Fruit fly (Drosophila melanogaster) whole organism, embryonic: ENCODE data around the gene hbt.
A peak's percentile ranks its signal among the peaks of the same experiment; 100 is the strongest.

Experiments used
- Antp ChIP-seq: fragments of 200-800 bp; sonication (Bioruptor generic); optimal IDR thresholded peaks from 3 replicates; lab custom pipeline; 2016; ENCODE audit warnings: missing biosample characterization, missing genetic modification characterization
- CG10209 ChIP-seq: fragments of 200-800 bp; sonication (Bioruptor generic); optimal IDR thresholded peaks from 3 replicates; lab custom pipeline; 2017; ENCODE audit warnings: missing biosample characterization, mild to moderate bottlenecking, missing genetic modification characterization, missing genetic modification reagents
- CG10321 ChIP-seq: fragments of 200-800 bp; sonication (Bioruptor generic); IDR thresholded peaks from 2 replicates; pipeline ENCODE4 v1.3.6; 2022; ENCODE audit warnings: missing biosample characterization, missing genetic modification characterization
- CG10431 ChIP-seq: fragments of 200-800 bp; sonication (Bioruptor generic); optimal IDR thresholded peaks from 3 replicates; lab custom pipeline; 2018; ENCODE audit warnings: missing biosample characterization, mild to moderate bottlenecking, missing genetic modification characterization
- CG10979 ChIP-seq: fragments of 200-800 bp; sonication (Bioruptor generic); optimal IDR thresholded peaks from 2 replicates; lab custom pipeline; 2018; ENCODE audit warnings: missing biosample characterization, mild to moderate bottlenecking, missing genetic modification characterization, moderate library complexity
- CG12391 ChIP-seq: fragments of 200-800 bp; sonication (Bioruptor generic); optimal IDR thresholded peaks from 3 replicates; lab custom pipeline; 2018; ENCODE audit warnings: missing biosample characterization, mild to moderate bottlenecking, missing genetic modification characterization, moderate library complexity
- CG14014 ChIP-seq: fragments of 200-800 bp; sonication (Bioruptor generic); IDR thresholded peaks from 2 replicates; pipeline ENCODE4 v1.3.6; 2022; ENCODE audit warnings: missing biosample characterization, missing genetic modification characterization
- CG14710 ChIP-seq: fragments of 200-800 bp; sonication (Bioruptor generic); optimal IDR thresholded peaks from 3 replicates; lab custom pipeline; 2019; ENCODE audit warnings: missing biosample characterization, mild to moderate bottlenecking, missing genetic modification characterization, moderate library complexity
- CG14965 ChIP-seq: fragments of 200-800 bp; sonication (Bioruptor generic); optimal IDR thresholded peaks from 2 replicates; lab custom pipeline; 2016; ENCODE audit warnings: missing biosample characterization, missing genetic modification characterization, borderline replicate concordance
- CG15601 ChIP-seq: fragments of 200-800 bp; sonication (Bioruptor generic); optimal IDR thresholded peaks from 3 replicates; lab custom pipeline; 2019; ENCODE audit warnings: missing biosample characterization, mild to moderate bottlenecking, missing genetic modification characterization, moderate library complexity
- CG1792 ChIP-seq: fragments of 200-800 bp; sonication (Bioruptor generic); optimal IDR thresholded peaks from 2 replicates; lab custom pipeline; 2016; ENCODE audit warnings: missing biosample characterization, missing genetic modification characterization
- CG30431 ChIP-seq: fragments of 200-800 bp; sonication (Bioruptor generic); optimal IDR thresholded peaks from 2 replicates; lab custom pipeline; 2017; ENCODE audit warnings: missing biosample characterization, missing genetic modification characterization
- CG3407 ChIP-seq: fragments of 200-800 bp; sonication (Bioruptor generic); optimal IDR thresholded peaks from 2 replicates; lab custom pipeline; 2018; ENCODE audit warnings: missing biosample characterization, mild to moderate bottlenecking, missing genetic modification characterization
- CG3726 ChIP-seq: fragments of 200-800 bp; sonication (Bioruptor generic); IDR thresholded peaks from 3 replicates; pipeline ENCODE4, ENCODE4 v1.3.6; 2022; ENCODE audit warnings: missing biosample characterization, missing genetic modification characterization
- CG43689 ChIP-seq: fragments of 200-800 bp; sonication (Bioruptor generic); IDR thresholded peaks from 2 replicates; pipeline ENCODE4 v1.3.6; 2022; ENCODE audit warnings: missing biosample characterization, missing genetic modification characterization
- CG5953 ChIP-seq: fragments of 200-800 bp; sonication (Bioruptor generic); IDR thresholded peaks from 2 replicates; pipeline ENCODE4 v1.3.6; 2022; ENCODE audit warnings: missing biosample characterization, missing genetic modification characterization
- CG6791 ChIP-seq: fragments of 200-800 bp; sonication (Bioruptor generic); IDR thresholded peaks from 3 replicates; pipeline ENCODE4 v1.3.6; 2022; ENCODE audit warnings: missing biosample characterization, missing genetic modification characterization; ENCODE audit not compliant: partially characterized antibody
- CG9817 ChIP-seq: fragments of 200-800 bp; sonication (Bioruptor generic); optimal IDR thresholded peaks from 2 replicates; lab custom pipeline; 2018; ENCODE audit warnings: missing biosample characterization, mild to moderate bottlenecking, missing genetic modification characterization, moderate library complexity
- CG9932 ChIP-seq: fragments of 200-800 bp; sonication (Bioruptor generic); IDR thresholded peaks from 2 replicates; pipeline ENCODE4 v1.3.6; 2022; ENCODE audit warnings: missing biosample characterization, missing genetic modification characterization
- CkIIα-i1 ChIP-seq: fragments of 200-800 bp; sonication (Bioruptor generic); IDR thresholded peaks from 2 replicates; pipeline ENCODE4 v1.3.6; 2022; ENCODE audit warnings: missing biosample characterization, missing genetic modification characterization
- Dad ChIP-seq: fragments of 200-800 bp; sonication (Bioruptor generic); optimal IDR thresholded peaks from 3 replicates; lab custom pipeline; 2016; ENCODE audit warnings: missing biosample characterization, missing genetic modification characterization
- Dll ChIP-seq: fragments of 200-800 bp; sonication (Bioruptor generic); IDR thresholded peaks from 4 replicates; pipeline ENCODE4 v1.3.6; 2022; ENCODE audit warnings: missing biosample characterization, missing genetic modification characterization; ENCODE audit not compliant: partially characterized antibody
- Gsc ChIP-seq: fragments of 200-800 bp; sonication (Bioruptor generic); IDR thresholded peaks from 2 replicates; pipeline ENCODE4 v1.3.6; 2022; ENCODE audit warnings: missing biosample characterization, missing genetic modification characterization
- Hey ChIP-seq: fragments of 200-800 bp; sonication (Bioruptor generic); optimal IDR thresholded peaks from 3 replicates; lab custom pipeline; 2018; ENCODE audit warnings: missing biosample characterization, mild to moderate bottlenecking, missing genetic modification characterization
- HmgD ChIP-seq: fragments of 200-800 bp; sonication (Bioruptor generic); optimal IDR thresholded peaks from 3 replicates; lab custom pipeline; 2016; ENCODE audit warnings: missing biosample characterization, missing genetic modification characterization
- Hr39 ChIP-seq: fragments of >200 bp; optimal IDR thresholded peaks from 2 replicates; lab custom pipeline; 2017
- Jarid2 ChIP-seq: fragments of 200-800 bp; sonication (Bioruptor generic); optimal IDR thresholded peaks from 3 replicates; lab custom pipeline; 2017; ENCODE audit warnings: mild to moderate bottlenecking, missing biosample characterization, missing genetic modification reagents, missing genetic modification characterization
- Med ChIP-seq: fragments of 200-800 bp; sonication (Bioruptor generic); peaks from one replicate; lab custom pipeline; 2016; ENCODE audit warnings: missing biosample characterization, missing genetic modification characterization, mild to moderate bottlenecking, inconsistent platforms, moderate library complexity
- Nf-YA ChIP-seq: fragments of 200-800 bp; sonication (Bioruptor generic); IDR thresholded peaks from 2 replicates; pipeline ENCODE4 v1.3.6; 2022; ENCODE audit warnings: missing biosample characterization, missing genetic modification characterization
- Six4 ChIP-seq: fragments of 200-800 bp; sonication (Bioruptor generic); optimal IDR thresholded peaks from 2 replicates; lab custom pipeline; 2016; ENCODE audit warnings: missing biosample characterization, missing genetic modification characterization
- ara ChIP-seq: fragments of 200-800 bp; sonication (Bioruptor generic); IDR thresholded peaks from 2 replicates; pipeline ENCODE4 v1.3.6; 2022; ENCODE audit warnings: missing biosample characterization, missing genetic modification characterization
- ato ChIP-seq: fragments of 200-800 bp; sonication (Bioruptor generic); IDR thresholded peaks from 2 replicates; pipeline ENCODE4 v1.3.6; 2022; ENCODE audit warnings: missing biosample characterization, missing genetic modification characterization; ENCODE audit not compliant: partially characterized antibody
- cad ChIP-seq: fragments of >200 bp; optimal IDR thresholded peaks from 2 replicates; lab custom pipeline; 2017; ENCODE audit warnings: missing biosample characterization, missing genetic modification characterization
- chm ChIP-seq: fragments of 200-800 bp; sonication (Bioruptor generic); IDR thresholded peaks from 2 replicates; pipeline ENCODE4 v1.3.6; 2022; ENCODE audit warnings: missing biosample characterization, missing genetic modification characterization
- crc ChIP-seq: fragments of 200-800 bp; sonication (Bioruptor generic); optimal IDR thresholded peaks from 2 replicates; lab custom pipeline; 2016; ENCODE audit warnings: missing biosample characterization, missing genetic modification characterization
- crol ChIP-seq: fragments of 200-800 bp; sonication (Bioruptor generic); IDR thresholded peaks from 2 replicates; pipeline ENCODE4 v1.3.6; 2022; ENCODE audit warnings: missing biosample characterization, missing genetic modification characterization
- dysf ChIP-seq: fragments of 200-800 bp; sonication (Bioruptor generic); IDR thresholded peaks from 3 replicates; pipeline ENCODE4 v1.3.6; 2022; ENCODE audit warnings: missing biosample characterization, missing genetic modification characterization
- en ChIP-seq: fragments of 200-800 bp; sonication (Bioruptor generic); optimal IDR thresholded peaks from 2 replicates; lab custom pipeline; 2016; ENCODE audit warnings: missing biosample characterization, missing genetic modification characterization
- esg ChIP-seq: fragments of 200-800 bp; sonication (Bioruptor generic); conservative IDR thresholded peaks from 2 replicates; pipeline ENCODE4 v1.3.6; 2022; ENCODE audit warnings: missing biosample characterization, missing genetic modification characterization
- fru ChIP-seq: fragments of >200 bp; optimal IDR thresholded peaks from 2 replicates; lab custom pipeline; 2017
- gsb ChIP-seq: fragments of 200-800 bp; sonication (Bioruptor generic); IDR thresholded peaks from 2 replicates; pipeline ENCODE4 v1.3.6; 2022; ENCODE audit warnings: missing biosample characterization, missing genetic modification characterization
- inv ChIP-seq: fragments of 200-800 bp; sonication (Bioruptor generic); IDR thresholded peaks from 2 replicates; pipeline ENCODE4 v1.3.6; 2022; ENCODE audit warnings: missing biosample characterization, missing genetic modification characterization; ENCODE audit not compliant: partially characterized antibody
- lbe ChIP-seq: fragments of 200-800 bp; sonication (Bioruptor generic); optimal IDR thresholded peaks from 2 replicates; lab custom pipeline; 2016; ENCODE audit warnings: missing biosample characterization, mild to moderate bottlenecking, missing genetic modification characterization
- nom ChIP-seq: fragments of 200-800 bp; sonication (Bioruptor generic); optimal IDR thresholded peaks from 2 replicates; lab custom pipeline; 2017; ENCODE audit warnings: missing biosample characterization, missing genetic modification characterization, mild to moderate bottlenecking, moderate library complexity, missing genetic modification reagents
- odd ChIP-seq: fragments of 200-800 bp; sonication (Bioruptor generic); optimal IDR thresholded peaks from 2 replicates; lab custom pipeline; 2017; ENCODE audit warnings: missing biosample characterization, mild to moderate bottlenecking, missing genetic modification characterization
- pan ChIP-seq, 4 experiments: fragments of >200 bp in 3 of 4; fragments of 200-800 bp in 1 of 4; sonication (Bioruptor generic) in 1 of 4; optimal IDR thresholded peaks in 3 of 4; IDR thresholded peaks in 1 of 4; 2 replicates each; pipeline versions ENCODE4 v1.3.6 to Lab custom; 2017 to 2022; ENCODE audit warnings: missing biosample characterization in 2 of 4, missing genetic modification characterization in 2 of 4, mixed read lengths in 1 of 4
- ranshi ChIP-seq: fragments of 200-800 bp; sonication (Bioruptor generic); IDR thresholded peaks from 2 replicates; pipeline ENCODE4 v1.3.6; 2022; ENCODE audit warnings: missing biosample characterization, missing genetic modification characterization
- repo ChIP-seq: fragments of 200-800 bp; sonication (Bioruptor generic); optimal IDR thresholded peaks from 2 replicates; lab custom pipeline; 2016; ENCODE audit warnings: missing biosample characterization, missing genetic modification characterization
- sens-2 ChIP-seq: fragments of 200-800 bp; sonication (Bioruptor generic); IDR thresholded peaks from 2 replicates; pipeline ENCODE4 v1.3.6; 2022; ENCODE audit warnings: missing biosample characterization, missing genetic modification characterization
- slp2 ChIP-seq: fragments of 200-800 bp; sonication (Bioruptor generic); optimal IDR thresholded peaks from 2 replicates; lab custom pipeline; 2016; ENCODE audit warnings: missing biosample characterization, missing genetic modification characterization
- twi ChIP-seq: fragments of 200-800 bp; optimal IDR thresholded peaks from 2 replicates; lab custom pipeline; 2019; ENCODE audit warnings: missing biosample characterization, mild to moderate bottlenecking, missing genetic modification characterization, moderate library complexity

hbt gene

DNA sequence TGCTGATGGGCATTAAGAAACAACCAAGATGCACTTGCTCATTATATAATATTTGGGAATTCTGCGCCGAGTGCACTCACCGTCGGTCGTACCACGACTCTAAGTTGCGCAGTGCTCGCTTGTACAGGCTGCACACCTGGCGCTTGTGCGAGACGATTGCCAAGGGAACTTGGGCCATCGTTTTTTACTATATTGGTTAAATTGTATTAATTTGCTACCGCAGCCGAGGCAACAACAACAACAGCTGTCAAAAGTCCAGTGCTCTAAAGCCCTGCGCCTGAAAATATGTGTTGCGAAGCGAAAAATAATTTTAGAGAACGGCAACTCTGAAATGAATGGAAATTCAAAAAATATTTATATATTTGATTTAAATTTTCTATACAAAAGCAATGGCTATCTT, 39.8 kb upstream of the hbt start, which contains the start of gene ND-B22 (continued):
- TF ChIP-seq CkIIα-i1 (GFP tag; lab: Robert Waterston, UW) = no peak
- no peak for TF ChIP-seq Jarid2
- no peak for TF ChIP-seq CG5953 (GFP tag; lab: Robert Waterston, UW)
- TF ChIP-seq CG30431 (GFP tag; lab: Kevin White, UChicago) = no peak
- TF ChIP-seq Dll (GFP tag; lab: Robert Waterston, UW) = peak; percentile 37; the same call in 1 of the 4 replicates
- TF ChIP-seq HmgD (GFP tag; lab: Kevin White, UChicago) = no peak
- TF ChIP-seq gsb (GFP tag; lab: Robert Waterston, UW) = no peak
- peak; percentile 21; the same call in 1 of the 2 replicates for TF ChIP-seq CG14014 (GFP tag; lab: Robert Waterston, UW)
- TF ChIP-seq Med = peak; percentile 88
- TF ChIP-seq CG3407 (GFP tag; lab: Kevin White, UChicago) = peak; percentile 26
- peak; percentile 4 for TF ChIP-seq Antp (GFP tag; lab: Kevin White, UChicago)
- TF ChIP-seq CG6791 (GFP tag; lab: Robert Waterston, UW) = 0 out of 3 replicates have a peak, but pooled peaks have one; percentile 41
- TF ChIP-seq chm (GFP tag; lab: Robert Waterston, UW) = no peak
- peak; percentile 52 for TF ChIP-seq CG15601 (tag; lab: Kevin White, UChicago)
- TF ChIP-seq CG10209 (GFP tag; lab: Kevin White, UChicago) = peak; percentile 33
- no peak; the same call in 1 of the 2 replicates for TF ChIP-seq ato (GFP tag; lab: Robert Waterston, UW)
- TF ChIP-seq ara (GFP tag; lab: Robert Waterston, UW) = peak; percentile 35; the same call in 1 of the 2 replicates
- TF ChIP-seq CG3726 (GFP tag; lab: Robert Waterston, UW) = no peak
- no peak for TF ChIP-seq Six4
- TF ChIP-seq slp2 = no peak
- TF ChIP-seq Dad (GFP tag; lab: Kevin White, UChicago) = peak; percentile 50
- no peak; the same call in 1 of the 2 replicates for TF ChIP-seq inv (GFP tag; lab: Robert Waterston, UW)
- no peak for TF ChIP-seq esg (GFP tag; lab: Robert Waterston, UW)
- TF ChIP-seq crol = no peak
- no peak for TF ChIP-seq CG14965 (GFP tag; lab: Kevin White, UChicago)
- no peak for TF ChIP-seq fru (lab: Kevin White, UChicago)
- TF ChIP-seq en (GFP tag; lab: Kevin White, UChicago) = no peak
- no peak for TF ChIP-seq crc (GFP tag; lab: Kevin White, UChicago)
- peak; percentile 42 for TF ChIP-seq CG14710 (tag; lab: Kevin White, UChicago)
- TF ChIP-seq CG1792 (GFP tag; lab: Kevin White, UChicago) = no peak
- peak; percentile 40 for TF ChIP-seq CG9817 (tag; lab: Kevin White, UChicago)
- TF ChIP-seq CG9932 (GFP tag; lab: Robert Waterston, UW) = peak; percentile 70
- 0 out of 2 replicates have a peak, but pooled peaks have one; percentile 22 for TF ChIP-seq ranshi
- TF ChIP-seq Nf-YA (GFP tag; lab: Robert Waterston, UW) = no peak
- peak; percentile 18 for TF ChIP-seq CG12391
- peak; percentile 32 for TF ChIP-seq odd (GFP tag; lab: Kevin White, UChicago)
- TF ChIP-seq CG10431 (GFP tag; lab: Kevin White, UChicago) = peak; percentile 7
- TF ChIP-seq repo (GFP tag; lab: Kevin White, UChicago) = peak; percentile 8
- TF ChIP-seq Gsc = no peak
- no peak for TF ChIP-seq CG43689 (GFP tag; lab: Robert Waterston, UW)
- TF ChIP-seq pan (optimal IDR thresholded peaks at IDR 0.05; lab: Kevin White, UChicago) = no peak
- TF ChIP-seq pan (GFP tag; optimal IDR thresholded peaks at IDR 0.05 in 1 of 2, IDR thresholded peaks at IDR 0.05 in 1 of 2) = no peak
- TF ChIP-seq sens-2 (GFP tag; lab: Robert Waterston, UW) = no peak
- TF ChIP-seq twi (tag; lab: Kevin White, UChicago) = peak; percentile 12
- TF ChIP-seq Hr39 (lab: Kevin White, UChicago) = no peak
- no peak for TF ChIP-seq Hey (tag; lab: Kevin White, UChicago)
- peak; percentile 37 for TF ChIP-seq nom (GFP tag; lab: Kevin White, UChicago)
- TF ChIP-seq CG10979 (tag; lab: Kevin White, UChicago) = peak; percentile 22
- TF ChIP-seq cad (GFP tag; lab: Kevin White, UChicago) = no peak
- 0 out of 3 replicates have a peak, but pooled peaks have one; percentile 5 for TF ChIP-seq dysf
- peak; percentile 56 for TF ChIP-seq lbe (GFP tag; lab: Kevin White, UChicago)
- no peak for TF ChIP-seq CG10321
